Fruit fly (Drosophila melanogaster): ENCODE measurements around the gene CG12402.

DNA sequence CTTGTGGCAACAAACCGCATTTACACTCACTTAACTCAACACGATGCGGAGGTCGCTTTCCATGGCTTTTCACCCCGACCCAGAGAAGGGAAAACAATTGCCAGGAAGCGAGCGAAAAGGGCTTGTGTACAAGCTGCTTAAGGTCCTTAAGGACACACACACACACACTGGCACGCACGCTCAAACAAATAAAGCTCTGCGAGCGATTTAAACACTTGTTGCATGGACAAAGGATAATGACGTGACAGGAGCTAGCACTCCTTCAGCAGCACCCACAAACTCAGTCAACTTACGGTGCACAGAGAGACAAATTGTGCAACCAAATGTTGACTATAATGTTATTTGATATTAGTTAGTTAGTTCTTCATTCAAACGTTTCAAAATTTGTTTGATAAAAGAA lies 22.6 kb downstream of the CG12402 start:
- TF ChIP-seq Myc (optimal IDR thresholded peaks at IDR 0.05): no peak
- TF ChIP-seq Sin3A (optimal IDR thresholded peaks at IDR 0.05): no peak
- TF ChIP-seq insv (optimal IDR thresholded peaks at IDR 0.05): no peak
- no peak for TF ChIP-seq ttk (optimal IDR thresholded peaks at IDR 0.05)
